Fruit fly (Drosophila melanogaster): Measurements from ENCODE around the gene CG10710.

The CG10710 gene

dm6 chr3L:13476566-13477452 is 42.6 kb downstream of the CG10710 start (continued):
- TF ChIP-seq CG6792 (GFP tag; optimal IDR thresholded peaks at IDR 0.05), result peak; percentile 91
- TF ChIP-seq eg (GFP tag; IDR thresholded peaks at IDR 0.05), result peak; percentile 94
- TF ChIP-seq Gug (GFP tag; IDR thresholded peaks at IDR 0.05), result peak; percentile 89
- peak; percentile 93 for TF ChIP-seq CG34406 (GFP tag; optimal IDR thresholded peaks at IDR 0.05)
- TF ChIP-seq achi (GFP tag; optimal IDR thresholded peaks at IDR 0.05), result peak; percentile 95
- peak; percentile 80 for TF ChIP-seq Sox15 (GFP tag; optimal IDR thresholded peaks at IDR 0.05)
- TF ChIP-seq CG10669 (GFP tag; optimal IDR thresholded peaks at IDR 0.05), result peak; percentile 89
- peak; percentile 82 for TF ChIP-seq CG16779 (tag; optimal IDR thresholded peaks at IDR 0.05)
- TF ChIP-seq dsx (GFP tag; optimal IDR thresholded peaks at IDR 0.05; ENCODE audit: poor library complexity, severe bottlenecking), result peak; percentile 88
- peak; percentile 76 for TF ChIP-seq Hr39 (GFP tag; optimal IDR thresholded peaks at IDR 0.05)
- peak; percentile 95 for TF ChIP-seq net (GFP tag; optimal IDR thresholded peaks at IDR 0.05)
- peak; percentile 96 for TF ChIP-seq CG8119 (GFP tag; IDR thresholded peaks at IDR 0.05)
- peak; percentile 92 for TF ChIP-seq CG11762 (GFP tag; optimal IDR thresholded peaks at IDR 0.05; ENCODE audit: insufficient read depth)
- peak; percentile 45 for TF ChIP-seq Blimp-1 (GFP tag; optimal IDR thresholded peaks at IDR 0.05)
- TF ChIP-seq CG6854 (GFP tag; optimal IDR thresholded peaks at IDR 0.05), result no peak

DNA sequence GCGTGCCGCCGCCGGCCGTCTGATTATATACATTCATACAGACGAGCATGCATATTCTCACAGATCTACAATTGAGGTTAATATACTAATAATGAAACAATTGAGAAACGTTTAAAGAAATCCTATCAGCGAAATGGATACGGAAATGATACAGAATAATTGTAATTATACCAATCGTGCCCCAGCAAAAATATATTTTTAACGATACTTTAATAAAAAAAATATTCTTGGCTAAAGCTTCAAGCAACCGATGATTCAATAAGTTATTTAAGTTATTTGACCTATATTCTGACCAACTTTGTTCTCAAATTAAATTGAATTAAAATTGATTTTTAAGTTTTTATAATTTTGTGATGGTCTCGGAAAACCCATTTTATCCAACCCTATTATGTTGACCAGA is 43.3 kb downstream of the CG10710 start:
- TF ChIP-seq CG34406 (GFP tag; optimal IDR thresholded peaks at IDR 0.05) (no peak), CG8119 (GFP tag; IDR thresholded peaks at IDR 0.05) (0 out of 3 replicates have a peak, but pooled peaks have one; percentile 11), Ets96B (tag; optimal IDR thresholded peaks at IDR 0.05) (no peak), CG8319 (GFP tag; optimal IDR thresholded peaks at IDR 0.05) (no peak), CG11294 (GFP tag; IDR thresholded peaks at IDR 0.05) (no peak), CG6792 (GFP tag; optimal IDR thresholded peaks at IDR 0.05) (no peak), dac (GFP tag; optimal IDR thresholded peaks at IDR 0.05) (no peak), spab (GFP tag; optimal IDR thresholded peaks at IDR 0.05) (no peak), CG7368 (GFP tag; optimal IDR thresholded peaks at IDR 0.05) (no peak), eg (GFP tag; IDR thresholded peaks at IDR 0.05) (peak; percentile 38; the same call in 2 of the 3 replicates), Ets21C (GFP tag; optimal IDR thresholded peaks at IDR 0.05) (no peak), Gug (GFP tag; IDR thresholded peaks at IDR 0.05) (peak; percentile 27; the same call in 1 of the 2 replicates), vri (GFP tag; optimal IDR thresholded peaks at IDR 0.05) (no peak), CG6854 (GFP tag; optimal IDR thresholded peaks at IDR 0.05) (no peak), Sox102F (GFP tag; optimal IDR thresholded peaks at IDR 0.05) (no peak), lz (GFP tag; optimal IDR thresholded peaks at IDR 0.05) (no peak), CG15336 (GFP tag; IDR thresholded peaks at IDR 0.05) (peak; percentile 59), CG11902 (GFP tag; optimal IDR thresholded peaks at IDR 0.05) (peak; percentile 0), Hr38 (GFP tag; optimal IDR thresholded peaks at IDR 0.05) (no peak), CG1621 (tag; optimal IDR thresholded peaks at IDR 0.05) (no peak), cyc (GFP tag; optimal IDR thresholded peaks at IDR 0.05) (no peak), fkh (GFP tag; optimal IDR thresholded peaks at IDR 0.05) (no peak), Eip78C (GFP tag) (peak; percentile 85)

- TF ChIP-seq Eip78C (GFP tag) (peak; percentile 31), CG3032 (tag; optimal IDR thresholded peaks at IDR 0.05) (no peak), topi (GFP tag; optimal IDR thresholded peaks at IDR 0.05) (no peak)
These were observed 44.8 kb downstream of the CG10710 start, which contains the start of gene CG10089 for dm6 chr3L:13474607-13475006. Gene CG10089, minus strand, starts transcription at chr3L:13474787.

Data from whole organism, prepupa.